Fruit fly (Drosophila melanogaster) whole organism, prepupa: Measurements from ENCODE around the gene CG45067.

Experiments
- Blimp-1 ChIP-seq: fragments of 200-800 bp; sonication (Bioruptor generic); optimal IDR thresholded peaks from 3 replicates; lab custom pipeline; 2017; ENCODE audit warnings: missing biosample characterization, missing genetic modification characterization, mild to moderate bottlenecking, moderate library complexity, missing genetic modification reagents
- CG16779 ChIP-seq: fragments of 200-800 bp; sonication (Bioruptor generic); optimal IDR thresholded peaks from 3 replicates; lab custom pipeline; 2017; ENCODE audit warnings: missing biosample characterization, mild to moderate bottlenecking, missing genetic modification characterization
- CG6276 ChIP-seq: fragments of 200-800 bp; sonication (Bioruptor generic); optimal IDR thresholded peaks from 2 replicates; lab custom pipeline; 2017; ENCODE audit warnings: missing biosample characterization, mild to moderate bottlenecking, missing genetic modification characterization
- CG6808 ChIP-seq: fragments of 200-800 bp; sonication (Bioruptor generic); optimal IDR thresholded peaks from 3 replicates; lab custom pipeline; 2017; ENCODE audit warnings: missing biosample characterization, missing genetic modification characterization, mild to moderate bottlenecking, moderate library complexity, missing genetic modification reagents
- CG6854 ChIP-seq: fragments of 200-800 bp; sonication (Bioruptor generic); optimal IDR thresholded peaks from 2 replicates; lab custom pipeline; 2017; ENCODE audit warnings: missing biosample characterization, mild to moderate bottlenecking, missing genetic modification characterization
- CG7368 ChIP-seq: fragments of 200-800 bp; sonication (Bioruptor generic); optimal IDR thresholded peaks from 3 replicates; lab custom pipeline; 2016; ENCODE audit warnings: missing biosample characterization, missing genetic modification characterization
- CG9139 ChIP-seq: fragments of 200-800 bp; sonication (Bioruptor generic); optimal IDR thresholded peaks from 3 replicates; lab custom pipeline; 2017; ENCODE audit warnings: missing biosample characterization, mild to moderate bottlenecking, missing genetic modification characterization
- Eip75B ChIP-seq: fragments of 200-800 bp; sonication (Bioruptor generic); optimal IDR thresholded peaks from 3 replicates; lab custom pipeline; 2016; ENCODE audit warnings: missing biosample characterization, missing genetic modification characterization
- Gug ChIP-seq: fragments of 200-800 bp; sonication (Bioruptor generic); IDR thresholded peaks from 2 replicates; pipeline ENCODE4 v1.3.6; 2022; ENCODE audit warnings: missing biosample characterization, missing genetic modification characterization
- Hr4 ChIP-seq: fragments of 200-800 bp; sonication (Bioruptor generic); optimal IDR thresholded peaks from 3 replicates; lab custom pipeline; 2016; ENCODE audit warnings: missing biosample characterization, missing genetic modification characterization
- Sox102F ChIP-seq: fragments of 200-800 bp; sonication (Bioruptor generic); optimal IDR thresholded peaks from 2 replicates; lab custom pipeline; 2016; ENCODE audit warnings: missing biosample characterization, mild to moderate bottlenecking, missing genetic modification characterization
- esn ChIP-seq: fragments of 200-800 bp; sonication (Bioruptor generic); optimal IDR thresholded peaks from 2 replicates; lab custom pipeline; 2016; ENCODE audit warnings: missing biosample characterization, mild to moderate bottlenecking, missing genetic modification characterization, moderate library complexity
- fd85E ChIP-seq: fragments of 200-800 bp; sonication (Bioruptor generic); optimal IDR thresholded peaks from 3 replicates; lab custom pipeline; 2016; ENCODE audit warnings: missing biosample characterization, missing genetic modification characterization
- topi ChIP-seq: fragments of 200-800 bp; sonication (Bioruptor generic); optimal IDR thresholded peaks from 3 replicates; lab custom pipeline; 2016; ENCODE audit warnings: missing biosample characterization, missing genetic modification characterization

dm6 chr3L:3106908-3107821 lies 7.1 kb downstream of the CG45067 start, which contains the start of gene Cht7:
- TF ChIP-seq fd85E (GFP tag; lab: Kevin White, UChicago) (peak; percentile 44), Gug (GFP tag; lab: Robert Waterston, UW) (peak; percentile 86), Eip75B (GFP tag; lab: Kevin White, UChicago) (peak; percentile 89), CG9139 (GFP tag; lab: Kevin White, UChicago) (peak; percentile 74), Sox102F (GFP tag; lab: Kevin White, UChicago) (peak; percentile 87), CG6808 (peak; percentile 88), CG16779 (tag; lab: Kevin White, UChicago) (peak; percentile 73), Hr4 (GFP tag; lab: Kevin White, UChicago) (peak; percentile 96), topi (peak; percentile 87), CG7368 (GFP tag; lab: Kevin White, UChicago) (peak; percentile 80), CG6854 (GFP tag; lab: Kevin White, UChicago) (peak; percentile 60), CG6276 (GFP tag; lab: Kevin White, UChicago) (peak; percentile 93), Blimp-1 (peak; percentile 45), esn (peak; percentile 89)
